Worm (Caenorhabditis elegans) whole organism, mixed stage, embryonic: Measurements from ENCODE around the gene Y45F10B.3.
"Not testable (repeated sequence)": the region's sequence is repeated elsewhere in the genome, so short reads cannot be mapped to it uniquely, and the experiment has no call there.

Experiments
- M03D4.4 ChIP-seq: sonication (generic microtip); optimal IDR thresholded peaks from 2 replicates; lab custom pipeline; 2017; ENCODE audit warnings: mild to moderate bottlenecking, missing genetic modification characterization, missing compliant biosample characterization
- bed-3 ChIP-seq: fragments of 200-800 bp; sonication (Bioruptor generic); optimal IDR thresholded peaks from 3 replicates; lab custom pipeline; 2018; ENCODE audit warnings: mild to moderate bottlenecking, missing genetic modification characterization, moderate library complexity, missing compliant biosample characterization
- blmp-1 ChIP-seq: fragments of 150-350 bp; optimal IDR thresholded peaks from 2 replicates; lab custom pipeline; 2014; ENCODE audit warnings: missing biosample characterization, missing genetic modification characterization
- ceh-39 ChIP-seq: fragments of 150-350 bp; optimal IDR thresholded peaks from 2 replicates; lab custom pipeline; 2014; ENCODE audit warnings: missing biosample characterization, missing genetic modification characterization
- ceh-83 ChIP-seq: fragments of 200-800 bp; sonication (Bioruptor generic); optimal IDR thresholded peaks from 2 replicates; lab custom pipeline; 2018; ENCODE audit warnings: mild to moderate bottlenecking, missing genetic modification characterization, missing compliant biosample characterization
- ces-1 ChIP-seq: fragments of 150-350 bp; optimal IDR thresholded peaks from 2 replicates; lab custom pipeline; 2014; ENCODE audit warnings: missing biosample characterization, missing genetic modification reagents, missing genetic modification characterization
- cnd-1 ChIP-seq: fragments of 200-800 bp; sonication (Bioruptor generic); optimal IDR thresholded peaks from 2 replicates; lab custom pipeline; 2018; ENCODE audit warnings: mild to moderate bottlenecking, missing genetic modification characterization, missing compliant biosample characterization
- drap-1 ChIP-seq: fragments of 200-800 bp; sonication (Bioruptor generic); optimal IDR thresholded peaks from 3 replicates; lab custom pipeline; 2018; ENCODE audit warnings: mild to moderate bottlenecking, missing genetic modification characterization, missing compliant biosample characterization
- elt-1 ChIP-seq: sonication (generic microtip); optimal IDR thresholded peaks from 2 replicates; lab custom pipeline; 2017; ENCODE audit warnings: missing genetic modification characterization, mild to moderate bottlenecking, missing compliant biosample characterization, antibody characterized with exemption, moderate library complexity, borderline replicate concordance; ENCODE audit not compliant: insufficient read depth
- elt-3 ChIP-seq: fragments of 150-350 bp; optimal IDR thresholded peaks from 2 replicates; lab custom pipeline; 2014; ENCODE audit warnings: missing biosample characterization, missing genetic modification characterization
- flh-1 ChIP-seq: fragments of 200-800 bp; sonication (Bioruptor generic); optimal IDR thresholded peaks from 2 replicates; lab custom pipeline; 2018; ENCODE audit warnings: mild to moderate bottlenecking, missing genetic modification characterization, moderate library complexity, missing compliant biosample characterization
- ham-2 ChIP-seq: fragments of 200-800 bp; sonication (Bioruptor generic); optimal IDR thresholded peaks from 2 replicates; lab custom pipeline; 2018; ENCODE audit warnings: mild to moderate bottlenecking, missing genetic modification characterization, missing compliant biosample characterization
- hlh-1 ChIP-seq: fragments of 150-350 bp; optimal IDR thresholded peaks from 2 replicates; lab custom pipeline; 2014; ENCODE audit warnings: missing biosample characterization, missing genetic modification reagents, missing genetic modification characterization
- lin-13 ChIP-seq: fragments of 150-350 bp; optimal IDR thresholded peaks from 2 replicates; lab custom pipeline; 2014; ENCODE audit warnings: missing biosample characterization, missing genetic modification characterization
- lin-32 ChIP-seq: fragments of 200-800 bp; sonication (Bioruptor generic); optimal IDR thresholded peaks from 2 replicates; lab custom pipeline; 2018; ENCODE audit warnings: mild to moderate bottlenecking, missing genetic modification characterization, missing compliant biosample characterization
- lsy-2 ChIP-seq: fragments of 150-350 bp; optimal IDR thresholded peaks from 2 replicates; lab custom pipeline; 2014; ENCODE audit warnings: missing biosample characterization, missing genetic modification characterization
- mep-1 ChIP-seq: fragments of 150-350 bp; optimal IDR thresholded peaks from 2 replicates; lab custom pipeline; 2017; ENCODE audit warnings: missing biosample characterization, missing genetic modification reagents, missing genetic modification characterization, inconsistent platforms
- nhr-12 ChIP-seq: fragments of 150-350 bp; optimal IDR thresholded peaks from 2 replicates; lab custom pipeline; 2014; ENCODE audit warnings: missing biosample characterization, missing genetic modification characterization
- nhr-2 ChIP-seq: fragments of 150-350 bp; optimal IDR thresholded peaks from 2 replicates; lab custom pipeline; 2014; ENCODE audit warnings: missing biosample characterization, missing genetic modification characterization
- nhr-237 ChIP-seq: fragments of 150-350 bp; optimal IDR thresholded peaks from 2 replicates; lab custom pipeline; 2014; ENCODE audit warnings: missing biosample characterization, missing genetic modification characterization
- nhr-28 ChIP-seq: fragments of 150-350 bp; optimal IDR thresholded peaks from 2 replicates; lab custom pipeline; 2014; ENCODE audit warnings: missing biosample characterization, missing genetic modification characterization
- nhr-76 ChIP-seq: sonication (generic microtip); optimal IDR thresholded peaks from 2 replicates; lab custom pipeline; 2017; ENCODE audit warnings: missing biosample characterization, missing genetic modification characterization
- pha-4 ChIP-seq: fragments of 150-350 bp; optimal IDR thresholded peaks from 2 replicates; lab custom pipeline; 2018; ENCODE audit warnings: missing biosample characterization, missing genetic modification reagents, missing genetic modification characterization
- snpc-4 ChIP-seq: fragments of 150-350 bp; optimal IDR thresholded peaks from 2 replicates; lab custom pipeline; 2014; ENCODE audit warnings: missing biosample characterization, missing genetic modification characterization
- tbx-8 ChIP-seq: fragments of 200-800 bp; sonication (Bioruptor generic); optimal IDR thresholded peaks from 2 replicates; lab custom pipeline; 2018; ENCODE audit warnings: mild to moderate bottlenecking, missing genetic modification characterization, moderate library complexity, missing compliant biosample characterization
- unc-120 ChIP-seq: sonication (generic microtip); optimal IDR thresholded peaks from 2 replicates; lab custom pipeline; 2017; ENCODE audit warnings: missing genetic modification characterization, missing compliant biosample characterization; ENCODE audit not compliant: poor library complexity, severe bottlenecking
- unc-39 ChIP-seq: fragments of 150-350 bp; optimal IDR thresholded peaks from 2 replicates; lab custom pipeline; 2014; ENCODE audit warnings: missing biosample characterization, missing genetic modification characterization
- unc-62 ChIP-seq: fragments of 150-350 bp; optimal IDR thresholded peaks from 2 replicates; lab custom pipeline; 2014; ENCODE audit warnings: missing biosample characterization, missing genetic modification reagents, missing genetic modification characterization
- ztf-11 ChIP-seq: fragments of 150-350 bp; optimal IDR thresholded peaks from 2 replicates; lab custom pipeline; 2014; ENCODE audit warnings: missing biosample characterization, missing genetic modification characterization

The Y45F10B.3 gene

DNA sequence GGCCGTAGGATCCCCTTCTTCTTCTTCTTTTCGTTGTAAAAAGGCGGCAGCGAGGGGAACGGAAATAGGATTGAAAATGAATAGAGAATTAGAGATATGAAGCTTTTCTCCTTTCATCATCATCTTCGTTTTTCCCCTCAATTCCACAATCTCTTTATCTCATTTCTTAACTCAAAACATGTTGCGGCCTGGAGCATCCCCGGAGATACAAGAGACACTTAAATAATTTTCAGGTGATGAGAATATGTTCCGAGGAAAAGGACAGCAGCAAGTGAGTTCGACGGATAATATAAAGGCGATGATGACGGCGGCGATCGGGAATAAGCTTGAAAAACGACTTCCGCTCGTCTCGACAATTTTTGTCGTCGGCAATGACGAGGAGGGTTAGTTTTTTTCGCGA lies 31.8 kb upstream of the Y45F10B.3 start, which contains the start of the genes Y45F10B.13 and qui-1:
Gene Y45F10B.13 (minus strand): TSS at position 101 of the 400 bp plus-strand sequence.
Gene qui-1 (plus strand): TSS at position 233 of the 400 bp plus-strand sequence.
- TF ChIP-seq lsy-2 (no peak), flh-1 (no peak), elt-1 (tag; lab: Kevin White, UChicago) (no peak), unc-62 (no peak), tbx-8 (GFP tag; lab: Kevin White, UChicago) (no peak), snpc-4 (tag; lab: Kevin White, UChicago) (no peak), ces-1 (GFP tag; lab: Kevin White, UChicago) (peak; percentile 1), unc-120 (tag; lab: Kevin White, UChicago) (peak; percentile 56), lin-13 (no peak), elt-3 (tag; lab: Kevin White, UChicago) (no peak), ceh-39 (tag; lab: Kevin White, UChicago) (no peak)
- TF ChIP-seq, all 35 proteins: peak for 2

- TF ChIP-seq bed-3 (GFP tag; lab: Kevin White, UChicago) (no peak), mep-1 (tag; lab: Kevin White, UChicago) (no peak), drap-1 (no peak), elt-3 (tag; lab: Kevin White, UChicago) (no peak), pha-4 (tag; lab: Kevin White, UChicago) (no peak), lsy-2 (no peak), ces-1 (GFP tag; lab: Kevin White, UChicago) (peak; percentile 67)
Measured at ce11 chrIV:13564284-13564683, 29.2 kb upstream of the Y45F10B.3 start.

DNA sequence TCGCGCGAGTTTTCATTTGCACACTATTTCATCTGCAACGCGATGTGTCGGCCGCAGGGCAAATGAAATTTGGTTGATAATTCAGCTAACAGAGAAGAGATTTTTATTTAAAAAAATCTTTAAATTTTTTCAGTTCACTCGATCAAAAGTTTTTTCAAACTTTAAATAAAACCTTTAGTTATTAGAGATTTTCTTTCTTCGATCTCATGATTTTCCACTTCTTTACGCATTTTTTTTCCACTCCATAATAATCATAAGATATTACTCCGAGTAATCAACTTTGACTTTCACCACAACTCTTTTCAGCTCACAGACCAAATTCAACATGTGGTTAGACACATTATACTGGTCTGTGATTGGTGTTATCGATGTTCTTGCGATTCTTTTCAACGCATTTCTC lies 18.7 kb upstream of the Y45F10B.3 start, which contains the start of gene srd-10:
Gene srd-10 (plus strand): TSS at position 301 of the 400 bp plus-strand sequence.
- TF ChIP-seq unc-39 (tag; lab: Kevin White, UChicago) (no peak), lin-32 (GFP tag; lab: Kevin White, UChicago) (no peak), ztf-11 (tag; lab: Kevin White, UChicago) (no peak)

DNA sequence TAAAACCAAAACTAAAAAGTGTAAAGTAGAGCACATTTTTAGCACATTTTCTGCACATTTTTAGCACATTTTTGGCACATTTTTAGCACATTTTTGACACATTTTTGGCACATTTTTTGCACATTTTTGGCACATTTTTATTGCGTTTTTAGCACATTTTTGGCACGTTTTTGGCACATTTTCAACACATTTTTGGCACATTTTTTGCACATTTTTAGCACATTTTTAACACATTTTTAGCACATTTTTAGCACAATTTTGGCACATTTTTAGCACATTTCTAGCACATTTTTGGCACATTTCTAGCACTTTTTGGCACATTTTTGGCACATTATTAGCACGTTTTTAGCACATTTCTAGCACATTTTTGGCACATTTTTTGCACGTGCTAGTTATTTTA lies 17.8 kb upstream of the Y45F10B.3 start:
- TF ChIP-seq M03D4.4 (tag; lab: Kevin White, UChicago) (no peak), nhr-237 (tag; lab: Kevin White, UChicago) (no peak), lin-32 (GFP tag; lab: Kevin White, UChicago) (no peak), tbx-8 (GFP tag; lab: Kevin White, UChicago) (no peak), nhr-12 (no peak), nhr-28 (tag; lab: Kevin White, UChicago) (no peak), mep-1 (tag; lab: Kevin White, UChicago) (no peak), elt-1 (tag; lab: Kevin White, UChicago) (no peak), lin-13 (no peak), flh-1 (no peak), blmp-1 (no peak), ceh-83 (GFP tag; lab: Kevin White, UChicago) (no peak), nhr-2 (tag; lab: Kevin White, UChicago) (no peak), drap-1 (no peak), nhr-76 (tag; lab: Kevin White, UChicago) (no peak), lsy-2 (no peak)

DNA sequence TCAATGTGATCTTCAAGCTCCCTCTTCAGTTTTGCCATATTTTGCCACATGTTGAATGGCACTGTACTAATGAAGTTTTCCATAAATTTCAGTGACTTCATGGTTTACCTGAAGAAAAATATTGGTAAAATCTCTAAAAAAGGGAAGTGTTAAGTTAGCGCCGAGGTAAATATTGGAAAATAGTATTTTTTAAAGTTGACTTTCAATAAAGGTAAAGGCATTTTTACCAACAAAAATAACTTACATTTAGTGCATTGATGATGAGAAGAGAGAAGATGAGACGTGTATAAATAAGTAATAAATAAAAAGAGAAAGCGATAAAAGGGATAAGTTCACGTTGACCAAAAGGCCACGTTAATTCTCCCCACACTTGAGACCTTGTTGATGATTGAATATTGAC lies 15.3 kb upstream of the Y45F10B.3 start, which contains the start of gene Y45F10B.8:
Gene Y45F10B.8 (minus strand): TSS at position 101 of the 400 bp plus-strand sequence.
- TF ChIP-seq ztf-11, pha-4, cnd-1 (tag; lab: Kevin White, UChicago): not testable (repeated sequence)

DNA sequence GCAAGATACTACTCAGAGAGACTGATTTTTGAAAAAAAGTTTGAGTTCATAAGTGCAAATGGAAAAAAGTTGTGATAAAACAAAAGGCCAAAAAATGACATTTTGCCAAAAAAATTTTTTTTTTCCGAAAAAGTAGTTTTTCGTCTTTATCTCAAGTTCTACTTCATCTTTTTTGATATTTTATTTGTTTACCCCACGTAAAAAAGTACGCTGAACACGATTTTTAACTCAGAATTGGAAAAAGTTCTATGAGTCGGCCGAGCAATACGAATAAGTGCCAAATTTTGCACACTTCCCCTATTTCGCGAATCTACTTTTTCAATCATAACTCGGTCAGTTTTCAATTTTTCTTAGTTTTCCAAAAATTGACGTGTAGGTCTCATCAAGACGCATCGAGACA lies 14.5 kb upstream of the Y45F10B.3 start, which contains the start of gene sru-16:
Gene sru-16 (plus strand): TSS at position 301 of the 400 bp plus-strand sequence.
- TF ChIP-seq nhr-12; nhr-28 (tag; lab: Kevin White, UChicago); tbx-8 (GFP tag; lab: Kevin White, UChicago): not testable (repeated sequence)

- TF ChIP-seq ham-2 (no peak), lin-32 (GFP tag; lab: Kevin White, UChicago) (no peak), nhr-12 (no peak), elt-1 (tag; lab: Kevin White, UChicago) (no peak), nhr-237 (tag; lab: Kevin White, UChicago) (no peak), hlh-1 (tag; lab: Kevin White, UChicago) (no peak)
- TF ChIP-seq, all 35 proteins: peak for 0
Measured at ce11 chrIV:13582909-13583308, 10.5 kb upstream of the Y45F10B.3 start, which contains the start of gene sru-12. Gene sru-12, plus strand, starts transcription at chrIV:13583209.
